Fruit fly (Drosophila melanogaster): Measurements from ENCODE around the gene CG11854.
A peak's percentile ranks its signal among the peaks of the same experiment; 100 is the strongest.

Gene CG11854

DNA sequence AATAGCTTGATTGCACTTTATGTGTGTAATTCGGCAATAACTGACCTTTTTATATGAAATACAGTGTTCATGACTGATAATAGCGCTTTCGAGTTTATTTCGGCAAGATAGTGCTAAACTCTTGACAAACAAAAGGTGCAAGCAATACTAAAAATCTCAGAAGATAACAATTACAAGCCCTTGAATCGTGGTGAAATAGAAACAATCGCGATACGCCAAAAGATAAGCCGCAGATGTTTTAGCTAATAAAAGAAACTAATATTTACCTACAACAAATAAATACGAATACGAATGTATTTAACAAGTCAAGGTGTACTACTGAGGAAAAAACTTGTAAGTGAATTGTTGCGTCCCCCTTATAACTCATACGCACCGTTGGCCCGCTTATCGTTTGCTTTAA is 33.5 kb downstream of the CG11854 start (continued):
- TF ChIP-seq E2f2 (GFP tag; IDR thresholded peaks at IDR 0.05) (no peak), CG5953 (GFP tag; IDR thresholded peaks at IDR 0.05) (no peak), CG7928 (GFP tag; optimal IDR thresholded peaks at IDR 0.05) (no peak), CG14441 (GFP tag; IDR thresholded peaks at IDR 0.05) (no peak; the same call in 1 of the 2 replicates), pzg (GFP tag; optimal IDR thresholded peaks at IDR 0.05) (no peak), Meics (GFP tag; optimal IDR thresholded peaks at IDR 0.05) (peak; percentile 60), CG6683 (GFP tag; optimal IDR thresholded peaks at IDR 0.05) (no peak), aop (GFP tag; IDR thresholded peaks at IDR 0.05) (no peak), E2f1 (GFP tag; IDR thresholded peaks at IDR 0.05) (no peak), CG1024 (GFP tag; IDR thresholded peaks at IDR 0.05) (no peak), pb (GFP tag; optimal IDR thresholded peaks at IDR 0.05) (no peak), Camta (GFP tag; optimal IDR thresholded peaks at IDR 0.05) (no peak), mam (GFP tag; optimal IDR thresholded peaks at IDR 0.05) (no peak), psq (GFP tag; optimal IDR thresholded peaks at IDR 0.05) (no peak), cwo (GFP tag; optimal IDR thresholded peaks at IDR 0.05) (peak; percentile 19), gsb-n (tag; optimal IDR thresholded peaks at IDR 0.05) (no peak), Side (GFP tag; optimal IDR thresholded peaks at IDR 0.05) (no peak), h (optimal IDR thresholded peaks at IDR 0.05) (no peak), CG2712 (tag; optimal IDR thresholded peaks at IDR 0.05) (no peak), CG4854 (GFP tag; optimal IDR thresholded peaks at IDR 0.05) (no peak), hkb (optimal IDR thresholded peaks at IDR 0.05) (no peak), hkb (GFP tag; IDR thresholded peaks at IDR 0.05) (peak; percentile 22; the same call in 1 of the 2 replicates), Dp (GFP tag; optimal IDR thresholded peaks at IDR 0.05) (no peak), CG11695 (GFP tag; IDR thresholded peaks at IDR 0.05) (0 out of 3 replicates have a peak, but pooled peaks have one; percentile 17), CG14667 (GFP tag; IDR thresholded peaks at IDR 0.05) (no peak), gt (GFP tag; IDR thresholded peaks at IDR 0.05) (no peak), onecut (GFP tag; IDR thresholded peaks at IDR 0.05) (no peak), CG12071 (GFP tag; optimal IDR thresholded peaks at IDR 0.05) (peak; percentile 44), sug (tag; optimal IDR thresholded peaks at IDR 0.05) (peak; percentile 77), Hr39 (optimal IDR thresholded peaks at IDR 0.05) (no peak), Hmr (GFP tag; optimal IDR thresholded peaks at IDR 0.05) (peak; percentile 75), Hmx (GFP tag; optimal IDR thresholded peaks at IDR 0.05) (no peak), hth (optimal IDR thresholded peaks at IDR 0.05) (no peak), NfI (GFP tag; optimal IDR thresholded peaks at IDR 0.05) (no peak), Xbp1 (GFP tag; optimal IDR thresholded peaks at IDR 0.05) (no peak), chn (GFP tag; optimal IDR thresholded peaks at IDR 0.05) (no peak), Max (GFP tag; optimal IDR thresholded peaks at IDR 0.05) (no peak), caup (GFP tag; optimal IDR thresholded peaks at IDR 0.05; ENCODE audit: severe bottlenecking) (peak; percentile 65), CG13624 (GFP tag; optimal IDR thresholded peaks at IDR 0.05) (no peak), ken (GFP tag; IDR thresholded peaks at IDR 0.05) (no peak), crp (GFP tag; optimal IDR thresholded peaks at IDR 0.05) (no peak), zfh1 (GFP tag; IDR thresholded peaks at IDR 0.05) (no peak), grn (GFP tag; optimal IDR thresholded peaks at IDR 0.05) (peak; percentile 19), Sin3A (optimal IDR thresholded peaks at IDR 0.05) (no peak), CG6813 (GFP tag; optimal IDR thresholded peaks at IDR 0.05) (peak; percentile 25), CG12659 (GFP tag; optimal IDR thresholded peaks at IDR 0.05) (peak; percentile 23), CG3407 (GFP tag; optimal IDR thresholded peaks at IDR 0.05) (no peak), CG16779 (GFP tag; IDR thresholded peaks at IDR 0.05) (no peak), CG10431 (GFP tag; optimal IDR thresholded peaks at IDR 0.05) (no peak), Doc2 (GFP tag; IDR thresholded peaks at IDR 0.05) (no peak), ssp (GFP tag; IDR thresholded peaks at IDR 0.05) (no peak), CG9215 (GFP tag; IDR thresholded peaks at IDR 0.05) (no peak), ATbp (GFP tag; optimal IDR thresholded peaks at IDR 0.05) (no peak), rib (GFP tag; IDR thresholded peaks at IDR 0.05) (no peak)
